Fruit fly (Drosophila melanogaster) S2 (cell line): Measurements from ENCODE around the gene frma.

ENCODE experiments used
- CG8478 ChIP-seq: fragments of >200 bp; optimal IDR thresholded peaks from 2 replicates; lab custom pipeline; 2018
- CTCF ChIP-seq, 2 experiments: fragments of >200 bp; optimal IDR thresholded peaks; 2 replicates each; lab custom pipeline; 2018

DNA sequence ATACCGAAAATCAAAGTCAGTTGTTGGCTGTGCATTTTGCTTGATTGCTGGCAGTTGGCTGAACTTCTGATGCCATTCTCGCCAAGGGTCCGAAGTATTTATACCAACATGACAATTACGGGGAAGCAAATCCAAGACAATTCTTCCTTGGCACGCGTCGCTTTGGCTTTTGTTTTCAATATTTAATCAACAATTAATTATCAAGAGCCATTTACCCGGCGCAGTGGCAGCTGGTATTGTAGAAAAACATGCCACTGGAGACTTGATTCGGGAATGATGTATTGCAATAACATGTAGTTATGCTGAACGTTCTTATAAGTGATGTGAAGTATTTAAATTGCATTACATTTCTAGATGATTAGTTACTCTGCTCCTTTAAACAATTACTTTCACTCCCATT is 5.3 kb upstream of the frma start, which contains the start of the genes CG32762 and CG4151:
- no peak for TF ChIP-seq CTCF (optimal IDR thresholded peaks at IDR 0.05; lab: Kevin White, UChicago)
- no peak for TF ChIP-seq CG8478 (lab: Kevin White, UChicago)
